Worm (Caenorhabditis elegans) whole organism, L1 larva: ENCODE data around the gene Y59H11AR.4.
A peak's percentile ranks its signal among the peaks of the same experiment; 100 is the strongest.

Experiments
- ces-1 ChIP-seq: fragments of 150-350 bp; optimal IDR thresholded peaks from 2 replicates; lab custom pipeline; 2014; ENCODE audit warnings: missing biosample characterization, missing genetic modification reagents, missing genetic modification characterization
- dpl-1 ChIP-seq, 3 experiments: fragments of 150-350 bp in 2 of 3; sonication (generic microtip) in 1 of 3; optimal IDR thresholded peaks; 2 replicates each; lab custom pipeline; 2014 to 2017; ENCODE audit warnings: missing biosample characterization in 3 of 3, missing genetic modification characterization in 3 of 3, missing genetic modification reagents in 3 of 3
- fkh-10 ChIP-seq: sonication (generic microtip); optimal IDR thresholded peaks from 2 replicates; lab custom pipeline; 2017; ENCODE audit warnings: missing biosample characterization, missing genetic modification reagents, missing genetic modification characterization
- hpl-2 ChIP-seq: fragments of 150-350 bp; optimal IDR thresholded peaks from 2 replicates; lab custom pipeline; 2014; ENCODE audit warnings: missing biosample characterization, missing genetic modification reagents, missing genetic modification characterization
- jun-1 ChIP-seq: fragments of 150-350 bp; optimal IDR thresholded peaks from 2 replicates; lab custom pipeline; 2014; ENCODE audit warnings: missing biosample characterization, missing genetic modification reagents, missing genetic modification characterization
- lin-15B ChIP-seq: fragments of 150-350 bp; sonication (generic microtip); optimal IDR thresholded peaks from 3 replicates; lab custom pipeline; 2014; ENCODE audit warnings: missing biosample characterization, missing genetic modification characterization
- lir-3 ChIP-seq: sonication (generic microtip); optimal IDR thresholded peaks from 2 replicates; lab custom pipeline; 2016; ENCODE audit warnings: mild to moderate bottlenecking, missing genetic modification characterization, moderate library complexity, missing compliant biosample characterization; ENCODE audit not compliant: poor library complexity
- lsy-2 ChIP-seq, 2 experiments: fragments of 150-350 bp; optimal IDR thresholded peaks; 2 replicates each; lab custom pipeline; 2014; ENCODE audit warnings: missing biosample characterization in 2 of 2, missing genetic modification characterization in 2 of 2
- mdl-1 ChIP-seq, 2 experiments: fragments of 150-350 bp; optimal IDR thresholded peaks; 2 replicates each; lab custom pipeline; 2014 to 2017; ENCODE audit warnings: missing biosample characterization in 2 of 2, missing genetic modification characterization in 2 of 2, inconsistent platforms in 1 of 2
- nhr-11 ChIP-seq: fragments of 150-350 bp; optimal IDR thresholded peaks from 2 replicates; lab custom pipeline; 2014; ENCODE audit warnings: missing biosample characterization, missing genetic modification characterization
- nhr-84 ChIP-seq: sonication (generic microtip); optimal IDR thresholded peaks from 2 replicates; lab custom pipeline; 2017; ENCODE audit warnings: missing biosample characterization, missing genetic modification characterization
- snpc-4 ChIP-seq: fragments of 150-350 bp; optimal IDR thresholded peaks from 2 replicates; lab custom pipeline; 2014; ENCODE audit warnings: missing biosample characterization, missing genetic modification characterization
- unc-86 ChIP-seq: sonication (generic microtip); optimal IDR thresholded peaks from 2 replicates; lab custom pipeline; 2016; ENCODE audit warnings: missing genetic modification characterization, missing compliant biosample characterization
- ztf-11 ChIP-seq, 2 experiments: sonication (generic microtip); optimal IDR thresholded peaks; 2 replicates each; lab custom pipeline; 2016 to 2017; ENCODE audit warnings: missing genetic modification characterization in 2 of 2, missing biosample characterization in 1 of 2, missing compliant biosample characterization in 1 of 2

ce11 chrIV:8597504-8597903, 3.1 kb downstream of the Y59H11AR.4 start:
- TF ChIP-seq hpl-2 (GFP tag; lab: Kevin White, UChicago) (no peak), ztf-11 (tag; optimal IDR thresholded peaks at IDR 0.05; lab: Kevin White, UChicago) (no peak), snpc-4 (tag; lab: Kevin White, UChicago) (no peak), fkh-10 (GFP tag; lab: Kevin White, UChicago) (no peak), nhr-84 (no peak), nhr-11 (tag; lab: Kevin White, UChicago) (no peak), unc-86 (no peak), lir-3 (tag; lab: Kevin White, UChicago) (peak; percentile 0), jun-1 (tag; lab: Kevin White, UChicago) (no peak), dpl-1 (GFP tag; optimal IDR thresholded peaks at IDR 0.05; lab: Kevin White, UChicago) (peak in 1 of 3 experiments; percentile 21), lin-15B (tag; lab: Kevin White, UChicago) (no peak), lsy-2 (tag; optimal IDR thresholded peaks at IDR 0.05; lab: Kevin White, UChicago) (peak; percentile 29 to 58), ces-1 (no peak), mdl-1 (tag; optimal IDR thresholded peaks at IDR 0.05; lab: Kevin White, UChicago) (peak in 1 of 2 experiments; percentile 4)
